Worm (Caenorhabditis elegans) whole organism, late embryonic: ENCODE data around the gene C50E3.7.
"Not testable (repeated sequence)": the region's sequence is repeated elsewhere in the genome, so short reads cannot be mapped to it uniquely, and the experiment has no call there.

Experiments
- C08G9.2 ChIP-seq: sonication (generic microtip); optimal IDR thresholded peaks from 2 replicates; lab custom pipeline; 2016; ENCODE audit warnings: mild to moderate bottlenecking, missing genetic modification characterization, moderate library complexity, missing compliant biosample characterization
- C38D4.7 ChIP-seq: fragments of 200-800 bp; sonication (Bioruptor generic); optimal IDR thresholded peaks from 2 replicates; lab custom pipeline; 2018; ENCODE audit warnings: mild to moderate bottlenecking, missing genetic modification characterization, moderate library complexity, missing compliant biosample characterization
- ama-1 ChIP-seq: fragments of 150-350 bp; optimal IDR thresholded peaks from 2 replicates; lab custom pipeline; 2014
- ceh-18 ChIP-seq: sonication (generic microtip); optimal IDR thresholded peaks from 2 replicates; lab custom pipeline; 2016; ENCODE audit warnings: missing genetic modification characterization, missing compliant biosample characterization
- ceh-19 ChIP-seq: fragments of 200-800 bp; sonication (Bioruptor generic); optimal IDR thresholded peaks from 2 replicates; lab custom pipeline; 2018; ENCODE audit warnings: mild to moderate bottlenecking, missing genetic modification characterization, missing compliant biosample characterization
- ceh-24 ChIP-seq: sonication (generic microtip); optimal IDR thresholded peaks from 2 replicates; lab custom pipeline; 2016; ENCODE audit warnings: mild to moderate bottlenecking, missing genetic modification characterization, missing compliant biosample characterization
- ceh-30 ChIP-seq: fragments of 150-350 bp; optimal IDR thresholded peaks from 2 replicates; lab custom pipeline; 2014; ENCODE audit warnings: missing biosample characterization, missing genetic modification characterization
- ceh-31 ChIP-seq: sonication (generic microtip); optimal IDR thresholded peaks from 2 replicates; lab custom pipeline; 2016; ENCODE audit warnings: missing genetic modification characterization, missing compliant biosample characterization
- ceh-48 ChIP-seq: sonication (generic microtip); optimal IDR thresholded peaks from 2 replicates; lab custom pipeline; 2016; ENCODE audit warnings: missing genetic modification characterization, inconsistent platforms, missing compliant biosample characterization
- che-1 ChIP-seq: sonication (generic microtip); optimal IDR thresholded peaks from 2 replicates; lab custom pipeline; 2016; ENCODE audit warnings: mild to moderate bottlenecking, missing genetic modification characterization, missing compliant biosample characterization
- elt-2 ChIP-seq: sonication (generic microtip); optimal IDR thresholded peaks from 2 replicates; lab custom pipeline; 2016; ENCODE audit warnings: missing genetic modification reagents, missing genetic modification characterization, missing compliant biosample characterization
- elt-4 ChIP-seq: sonication (generic microtip); optimal IDR thresholded peaks from 2 replicates; lab custom pipeline; 2016; ENCODE audit warnings: missing genetic modification characterization, missing compliant biosample characterization
- eyg-1 ChIP-seq: sonication (generic microtip); optimal IDR thresholded peaks from 2 replicates; lab custom pipeline; 2016; ENCODE audit warnings: missing genotype, missing genetic modification characterization, missing compliant biosample characterization
- fax-1 ChIP-seq: sonication (generic microtip); optimal IDR thresholded peaks from 2 replicates; lab custom pipeline; 2016; ENCODE audit warnings: missing genotype, missing genetic modification characterization, missing compliant biosample characterization
- fkh-10 ChIP-seq: fragments of 150-350 bp; optimal IDR thresholded peaks from 2 replicates; lab custom pipeline; 2014; ENCODE audit warnings: missing biosample characterization, missing genetic modification reagents, missing genetic modification characterization
- gmeb-2 ChIP-seq: sonication (generic microtip); optimal IDR thresholded peaks from 2 replicates; lab custom pipeline; 2016; ENCODE audit warnings: missing genetic modification characterization, inconsistent platforms, missing compliant biosample characterization
- hlh-13 ChIP-seq: fragments of 200-800 bp; sonication (Bioruptor generic); optimal IDR thresholded peaks from 2 replicates; lab custom pipeline; 2018; ENCODE audit warnings: mild to moderate bottlenecking, missing genetic modification characterization, missing compliant biosample characterization
- hlh-6 ChIP-seq: sonication (generic microtip); optimal IDR thresholded peaks from 2 replicates; lab custom pipeline; 2016; ENCODE audit warnings: missing genotype, missing genetic modification characterization, missing compliant biosample characterization
- lin-11 ChIP-seq: fragments of 200-800 bp; sonication (Bioruptor generic); optimal IDR thresholded peaks from 2 replicates; lab custom pipeline; 2018; ENCODE audit warnings: mild to moderate bottlenecking, missing genetic modification characterization, missing compliant biosample characterization
- odd-2 ChIP-seq: sonication (generic microtip); optimal IDR thresholded peaks from 2 replicates; lab custom pipeline; 2017; ENCODE audit warnings: antibody characterized with exemption, mild to moderate bottlenecking, missing genetic modification characterization, missing compliant biosample characterization
- pag-3 ChIP-seq: sonication (generic microtip); optimal IDR thresholded peaks from 2 replicates; lab custom pipeline; 2016; ENCODE audit warnings: missing compliant biosample characterization, missing genetic modification characterization, borderline replicate concordance
- pax-1 ChIP-seq: fragments of 150-350 bp; optimal IDR thresholded peaks from 2 replicates; lab custom pipeline; 2014; ENCODE audit warnings: missing biosample characterization, missing genetic modification characterization
- pha-2 ChIP-seq: sonication (generic microtip); optimal IDR thresholded peaks from 2 replicates; lab custom pipeline; 2017; ENCODE audit warnings: mild to moderate bottlenecking, missing genetic modification characterization, missing compliant biosample characterization
- pha-4 ChIP-seq: fragments of 150-350 bp; optimal IDR thresholded peaks from 2 replicates; lab custom pipeline; 2018; ENCODE audit warnings: missing biosample characterization, missing genetic modification reagents, missing genetic modification characterization
- pros-1 ChIP-seq: fragments of 150-350 bp; optimal IDR thresholded peaks from 2 replicates; lab custom pipeline; 2014; ENCODE audit warnings: missing biosample characterization, missing genetic modification reagents, missing genetic modification characterization
- rnt-1 ChIP-seq: sonication (generic microtip); optimal IDR thresholded peaks from 2 replicates; lab custom pipeline; 2016; ENCODE audit warnings: missing genetic modification characterization, missing compliant biosample characterization
- syd-9 ChIP-seq: sonication (generic microtip); optimal IDR thresholded peaks from 2 replicates; lab custom pipeline; 2016; ENCODE audit warnings: mild to moderate bottlenecking, missing genetic modification characterization, moderate library complexity, missing compliant biosample characterization
- tbx-2 ChIP-seq: sonication (generic microtip); optimal IDR thresholded peaks from 2 replicates; lab custom pipeline; 2016; ENCODE audit warnings: missing genetic modification characterization, missing compliant biosample characterization
- tbx-7 ChIP-seq: sonication (generic microtip); optimal IDR thresholded peaks from 2 replicates; lab custom pipeline; 2016; ENCODE audit warnings: missing genotype, missing genetic modification characterization, missing compliant biosample characterization
- unc-3 ChIP-seq, 2 experiments: fragments of 200-800 bp in 1 of 2; sonication (Bioruptor generic) in 1 of 2; sonication (generic microtip) in 1 of 2; conservative IDR thresholded peaks in 1 of 2; optimal IDR thresholded peaks in 1 of 2; 2 replicates each; pipeline versions ENCODE4 v1.3.6 to Lab custom; 2016 to 2022; ENCODE audit warnings: missing compliant biosample characterization in 2 of 2, missing genetic modification characterization in 2 of 2, missing genetic modification reagents in 1 of 2
- unc-42 ChIP-seq: sonication (generic microtip); optimal IDR thresholded peaks from 2 replicates; lab custom pipeline; 2016; ENCODE audit warnings: missing genotype, missing genetic modification characterization, missing compliant biosample characterization
- ztf-16 ChIP-seq: sonication (generic microtip); optimal IDR thresholded peaks from 2 replicates; lab custom pipeline; 2017; ENCODE audit warnings: missing genetic modification characterization, missing compliant biosample characterization

Gene C50E3.7

ce11 chrV:7558693-7559092, 39.5 kb downstream of the C50E3.7 start, which contains the start of gene ets-7:
Gene ets-7, minus strand, starts transcription at chrV:7558793.
- TF ChIP-seq ceh-18 (no peak), hlh-6 (tag; lab: Kevin White, UChicago) (no peak), C38D4.7 (GFP tag; lab: Kevin White, UChicago) (no peak), hlh-13 (GFP tag; lab: Kevin White, UChicago) (no peak), syd-9 (tag; lab: Kevin White, UChicago) (no peak), eyg-1 (no peak), tbx-7 (no peak), ceh-31 (tag; lab: Kevin White, UChicago) (no peak), elt-4 (tag; lab: Kevin White, UChicago) (no peak), unc-42 (no peak), pax-1 (no peak), pha-4 (no peak), pag-3 (no peak), odd-2 (tag; lab: Kevin White, UChicago) (no peak), gmeb-2 (tag; lab: Kevin White, UChicago) (no peak)
- TF ChIP-seq, all 69 proteins: peak for 0

DNA sequence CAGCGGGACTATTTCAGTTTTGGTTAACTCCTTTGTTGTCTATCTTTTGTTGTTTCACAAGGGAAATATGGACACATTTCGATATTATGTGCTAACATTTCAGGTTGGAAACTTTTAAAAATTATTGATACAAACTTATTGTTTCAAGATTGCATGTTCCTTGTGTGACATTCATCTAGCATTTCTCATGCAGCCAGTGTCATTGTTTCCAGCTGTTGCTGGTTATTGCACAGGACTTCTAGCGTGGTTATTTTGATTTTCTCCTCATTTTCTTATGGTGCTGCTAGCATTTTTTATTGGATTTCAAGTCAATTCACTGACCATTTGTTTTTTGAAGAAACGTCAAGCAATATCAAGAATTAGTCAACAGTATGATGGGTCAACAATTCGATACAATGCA, 42.3 kb downstream of the C50E3.7 start:
- no peak for TF ChIP-seq ceh-19

ce11 chrV:7553873-7554362, 44.3 kb downstream of the C50E3.7 start, which contains the start of gene ttr-10:
Gene ttr-10, minus strand, starts transcription at chrV:7553923.
- TF ChIP-seq che-1 (tag; lab: Kevin White, UChicago) (no peak), pha-2 (no peak), fkh-10 (GFP tag; lab: Kevin White, UChicago) (no peak), tbx-2 (tag; lab: Kevin White, UChicago) (no peak), odd-2 (tag; lab: Kevin White, UChicago) (no peak), ceh-19 (no peak), hlh-6 (tag; lab: Kevin White, UChicago) (no peak), rnt-1 (no peak), fax-1 (tag; lab: Kevin White, UChicago) (no peak), C08G9.2 (tag; lab: Kevin White, UChicago) (no peak), lin-11 (tag; lab: Kevin White, UChicago) (no peak), pha-4 (no peak), ama-1 (lab: Kevin White, UChicago) (no peak), ceh-30 (tag; lab: Kevin White, UChicago) (no peak), pros-1 (tag; lab: Kevin White, UChicago) (no peak), ceh-48 (no peak)

DNA sequence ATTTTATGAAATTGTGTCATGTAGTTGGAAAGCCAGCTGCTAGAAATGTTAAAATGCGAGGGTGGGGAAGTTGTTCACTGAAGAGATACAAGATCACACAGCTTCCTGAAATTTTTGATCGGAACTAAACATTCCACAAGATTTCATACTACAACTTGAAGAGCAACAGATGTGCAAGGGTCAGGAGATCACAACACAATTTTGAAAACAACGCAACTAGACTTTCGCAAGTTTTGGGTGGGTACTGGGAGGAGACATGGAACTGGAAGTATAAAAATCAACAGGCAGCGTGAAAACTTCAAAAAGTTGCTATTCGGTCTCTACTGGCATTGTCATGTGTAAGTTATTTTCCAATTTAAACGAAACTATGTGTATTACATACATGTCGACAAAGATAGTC, 46.3 kb downstream of the C50E3.7 start, which contains the start of gene F19F10.3:
Gene F19F10.3, plus strand, starts transcription at position 301 of the 400 bp plus-strand sequence.
- TF ChIP-seq ztf-16 (no peak), ceh-24 (no peak)
- TF ChIP-seq, all 69 proteins: peak for 0

DNA sequence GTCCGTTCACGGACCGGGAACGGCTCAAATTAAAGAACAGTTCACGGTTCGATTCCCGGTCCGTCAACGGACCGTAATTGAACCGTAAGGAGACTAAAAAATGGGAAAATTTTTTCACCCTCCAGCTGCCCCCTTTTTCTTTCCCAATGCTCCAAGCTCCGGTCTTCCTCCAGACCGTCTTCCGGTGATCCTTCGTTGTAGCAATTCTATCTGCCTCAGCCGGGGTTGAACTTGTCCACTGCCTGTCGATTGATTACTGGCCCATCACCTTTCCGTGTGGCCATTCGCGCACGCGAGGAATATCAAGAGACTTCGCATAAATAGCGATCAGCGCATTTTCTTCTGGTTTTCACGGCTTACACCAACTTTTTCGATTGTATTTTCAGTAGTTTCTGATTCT, 49.7 kb downstream of the C50E3.7 start:
- TF ChIP-seq che-1 (tag; lab: Kevin White, UChicago) (peak; percentile 15), unc-3 (GFP tag; conservative IDR thresholded peaks at IDR 0.05; lab: Robert Waterston, UW) (0 out of 2 replicates have a peak, but pooled peaks have one; percentile 25)
- TF ChIP-seq unc-3 (tag; optimal IDR thresholded peaks at IDR 0.05; lab: Kevin White, UChicago) = not testable (repeated sequence)

DNA sequence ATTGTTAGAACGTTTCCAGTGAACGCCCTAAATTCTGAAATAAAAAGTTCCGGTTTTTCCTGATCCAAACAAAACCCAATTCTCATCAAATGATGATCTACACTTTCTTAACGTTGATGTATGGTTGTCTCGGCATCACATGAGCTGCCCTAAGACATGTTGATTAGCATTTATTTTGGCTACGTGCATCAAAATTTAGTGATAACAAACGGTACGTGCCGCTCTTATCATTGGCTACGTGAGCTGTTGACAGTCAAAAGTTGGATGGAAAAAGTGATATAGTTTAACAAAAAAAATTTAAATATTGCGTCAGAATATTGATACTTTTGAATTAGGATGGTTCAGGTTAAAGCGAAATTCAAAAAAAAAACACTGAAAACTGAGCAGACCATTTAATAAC, 50.2 kb downstream of the C50E3.7 start:
- no peak for TF ChIP-seq C08G9.2 (tag; lab: Kevin White, UChicago)
- TF ChIP-seq fkh-10 (GFP tag; lab: Kevin White, UChicago) = no peak
- no peak for TF ChIP-seq fax-1 (tag; lab: Kevin White, UChicago)
- TF ChIP-seq elt-2 = peak; percentile 72
